Fruit fly (Drosophila melanogaster) whole organism, embryonic: ENCODE data around the gene CG33127.

Experiments used
- Bdp1 ChIP-seq: fragments of 200-800 bp; sonication (Bioruptor generic); optimal IDR thresholded peaks from 3 replicates; lab custom pipeline; 2016; ENCODE audit warnings: missing biosample characterization, missing genetic modification characterization
- Bgb ChIP-seq: fragments of 200-800 bp; sonication (Bioruptor generic); IDR thresholded peaks from 2 replicates; pipeline ENCODE4 v1.3.6; 2022; ENCODE audit warnings: missing biosample characterization, missing genetic modification characterization; ENCODE audit not compliant: partially characterized antibody
- BtbVII ChIP-seq: fragments of 200-800 bp; sonication (Bioruptor generic); optimal IDR thresholded peaks from 3 replicates; lab custom pipeline; 2017; ENCODE audit warnings: missing biosample characterization, mild to moderate bottlenecking, missing genetic modification characterization
- CG13287 ChIP-seq: fragments of 200-800 bp; sonication (Bioruptor generic); IDR thresholded peaks from 2 replicates; pipeline ENCODE4 v1.3.6; 2022; ENCODE audit warnings: missing biosample characterization, missing genetic modification characterization; ENCODE audit not compliant: partially characterized antibody
- CG13424 ChIP-seq: fragments of 200-800 bp; sonication (Bioruptor generic); optimal IDR thresholded peaks from 2 replicates; lab custom pipeline; 2019; ENCODE audit warnings: missing biosample characterization, mild to moderate bottlenecking, missing genetic modification characterization, moderate library complexity
- CG13775 ChIP-seq: fragments of 200-800 bp; sonication (Bioruptor generic); optimal IDR thresholded peaks from 3 replicates; lab custom pipeline; 2017; ENCODE audit warnings: missing biosample characterization, mild to moderate bottlenecking, missing genetic modification characterization
- CG13894 ChIP-seq: fragments of 200-800 bp; sonication (Bioruptor generic); optimal IDR thresholded peaks from 3 replicates; lab custom pipeline; 2018; ENCODE audit warnings: missing biosample characterization, mild to moderate bottlenecking, missing genetic modification characterization, moderate library complexity
- CG14710 ChIP-seq: fragments of 200-800 bp; sonication (Bioruptor generic); optimal IDR thresholded peaks from 3 replicates; lab custom pipeline; 2019; ENCODE audit warnings: missing biosample characterization, mild to moderate bottlenecking, missing genetic modification characterization, moderate library complexity
- CG17359 ChIP-seq: fragments of 200-800 bp; sonication (Bioruptor generic); optimal IDR thresholded peaks from 3 replicates; lab custom pipeline; 2018; ENCODE audit warnings: missing biosample characterization, mild to moderate bottlenecking, missing genetic modification characterization, moderate library complexity
- CG1832 ChIP-seq: fragments of 200-800 bp; sonication (Bioruptor generic); optimal IDR thresholded peaks from 2 replicates; lab custom pipeline; 2017; ENCODE audit warnings: missing biosample characterization, mild to moderate bottlenecking, missing genetic modification characterization, inconsistent platforms
- CG2678 ChIP-seq: fragments of 200-800 bp; sonication (Bioruptor generic); optimal IDR thresholded peaks from 3 replicates; lab custom pipeline; 2019; ENCODE audit warnings: missing biosample characterization, mild to moderate bottlenecking, missing genetic modification characterization, moderate library complexity
- CG31224 ChIP-seq: fragments of 200-800 bp; sonication (Bioruptor generic); IDR thresholded peaks from 2 replicates; pipeline ENCODE4 v1.3.6; 2022; ENCODE audit warnings: missing biosample characterization, missing genetic modification characterization
- CG31441 ChIP-seq: fragments of 200-800 bp; sonication (Bioruptor generic); IDR thresholded peaks from 2 replicates; pipeline ENCODE4 v1.3.6; 2022; ENCODE audit warnings: missing biosample characterization, missing genetic modification characterization
- CG4707 ChIP-seq: fragments of 200-800 bp; sonication (Bioruptor generic); optimal IDR thresholded peaks from 2 replicates; lab custom pipeline; 2018; ENCODE audit warnings: missing biosample characterization, mild to moderate bottlenecking, missing genetic modification characterization, moderate library complexity
- Chrac-16 ChIP-seq: fragments of 200-800 bp; sonication (Bioruptor generic); optimal IDR thresholded peaks from 3 replicates; lab custom pipeline; 2016; ENCODE audit warnings: missing biosample characterization, missing genetic modification characterization
- CrebB ChIP-seq: fragments of 200-800 bp; sonication (Bioruptor generic); optimal IDR thresholded peaks from 3 replicates; lab custom pipeline; 2018; ENCODE audit warnings: missing biosample characterization, mild to moderate bottlenecking, missing genetic modification characterization
- Deaf1 ChIP-seq: fragments of 200-800 bp; optimal IDR thresholded peaks from 3 replicates; lab custom pipeline; 2019; ENCODE audit warnings: missing biosample characterization, mild to moderate bottlenecking, missing genetic modification characterization, moderate library complexity
- E2f1 ChIP-seq: fragments of 200-800 bp; sonication (Bioruptor generic); IDR thresholded peaks from 2 replicates; pipeline ENCODE4 v1.3.6; 2022; ENCODE audit warnings: missing biosample characterization, missing genetic modification characterization
- Fer1 ChIP-seq: fragments of 200-800 bp; sonication (Bioruptor generic); optimal IDR thresholded peaks from 2 replicates; lab custom pipeline; 2017; ENCODE audit warnings: missing biosample characterization, mild to moderate bottlenecking, missing genetic modification characterization
- Gsc ChIP-seq: fragments of 200-800 bp; sonication (Bioruptor generic); IDR thresholded peaks from 2 replicates; pipeline ENCODE4 v1.3.6; 2022; ENCODE audit warnings: missing biosample characterization, missing genetic modification characterization
- Hr51 ChIP-seq, 2 experiments: fragments of 200-800 bp; sonication (Bioruptor generic); optimal IDR thresholded peaks; 2 replicates in 1 of 2; 3 replicates in 1 of 2; lab custom pipeline; 2016 to 2018; ENCODE audit warnings: missing biosample characterization in 2 of 2, missing genetic modification characterization in 2 of 2, mild to moderate bottlenecking in 1 of 2, moderate library complexity in 1 of 2
- MBD-R2 ChIP-seq: fragments of 200-800 bp; sonication (Bioruptor generic); IDR thresholded peaks from 2 replicates; pipeline ENCODE4 v1.3.6; 2022; ENCODE audit warnings: missing biosample characterization, missing genetic modification characterization
- Neu2 ChIP-seq: fragments of 200-800 bp; sonication (Bioruptor generic); optimal IDR thresholded peaks from 3 replicates; lab custom pipeline; 2016; ENCODE audit warnings: missing biosample characterization, missing genetic modification characterization, borderline replicate concordance
- Optix ChIP-seq: fragments of 200-800 bp; sonication (Bioruptor generic); IDR thresholded peaks from 3 replicates; pipeline ENCODE4 v1.3.6; 2022; ENCODE audit warnings: missing biosample characterization, missing genetic modification characterization
- Sin3A ChIP-seq: fragments of >200 bp; optimal IDR thresholded peaks from 2 replicates; lab custom pipeline; 2018
- Sry-δ ChIP-seq: fragments of 200-800 bp; sonication (Bioruptor generic); optimal IDR thresholded peaks from 2 replicates; lab custom pipeline; 2016; ENCODE audit warnings: missing biosample characterization, missing genetic modification characterization
- Vsx1 ChIP-seq: fragments of 200-800 bp; sonication (Bioruptor generic); optimal IDR thresholded peaks from 2 replicates; lab custom pipeline; 2017; ENCODE audit warnings: missing biosample characterization, mild to moderate bottlenecking, missing genetic modification characterization, missing genetic modification reagents
- ase ChIP-seq: fragments of 200-800 bp; sonication (Bioruptor generic); IDR thresholded peaks from 3 replicates; pipeline ENCODE4 v1.3.6; 2022; ENCODE audit warnings: missing biosample characterization, missing genetic modification characterization
- chn ChIP-seq: fragments of 200-800 bp; sonication (Bioruptor generic); optimal IDR thresholded peaks from 2 replicates; lab custom pipeline; 2016; ENCODE audit warnings: missing biosample characterization, missing genetic modification characterization
- crol ChIP-seq: fragments of 200-800 bp; sonication (Bioruptor generic); IDR thresholded peaks from 2 replicates; pipeline ENCODE4 v1.3.6; 2022; ENCODE audit warnings: missing biosample characterization, missing genetic modification characterization
- dm ChIP-seq: fragments of 200-800 bp; sonication (Bioruptor generic); optimal IDR thresholded peaks from 3 replicates; lab custom pipeline; 2016; ENCODE audit warnings: missing biosample characterization, missing genetic modification characterization
- dpn ChIP-seq, 2 experiments: fragments of 200-800 bp; sonication (Bioruptor generic); optimal IDR thresholded peaks; 3 replicates each; lab custom pipeline; 2016; ENCODE audit warnings: missing biosample characterization in 2 of 2, missing genetic modification characterization in 2 of 2
- ewg ChIP-seq: fragments of 200-800 bp; sonication (Bioruptor generic); optimal IDR thresholded peaks from 3 replicates; lab custom pipeline; 2017; ENCODE audit warnings: mild to moderate bottlenecking, missing biosample characterization, missing genetic modification reagents, missing genetic modification characterization
- gfzf ChIP-seq: fragments of 200-800 bp; sonication (Bioruptor generic); optimal IDR thresholded peaks from 2 replicates; lab custom pipeline; 2016; ENCODE audit warnings: missing biosample characterization, mild to moderate bottlenecking, missing genetic modification characterization, moderate library complexity
- grau ChIP-seq: fragments of 200-800 bp; optimal IDR thresholded peaks from 3 replicates; lab custom pipeline; 2019; ENCODE audit warnings: missing biosample characterization, mild to moderate bottlenecking, missing genetic modification characterization, moderate library complexity
- h ChIP-seq: fragments of >200 bp; optimal IDR thresholded peaks from 2 replicates; lab custom pipeline; 2017
- ham ChIP-seq: fragments of 200-800 bp; sonication (Bioruptor generic); IDR thresholded peaks from 2 replicates; pipeline ENCODE4 v1.3.6; 2022; ENCODE audit warnings: missing biosample characterization, missing genetic modification characterization
- lilli ChIP-seq: fragments of 200-800 bp; sonication (Bioruptor generic); optimal IDR thresholded peaks from 3 replicates; lab custom pipeline; 2016; ENCODE audit warnings: missing biosample characterization, missing genetic modification characterization
- nerfin-2 ChIP-seq: fragments of 200-800 bp; sonication (Bioruptor generic); IDR thresholded peaks from 2 replicates; pipeline ENCODE4 v1.3.6; 2022; ENCODE audit warnings: missing biosample characterization, missing genetic modification characterization; ENCODE audit not compliant: partially characterized antibody
- peb ChIP-seq: fragments of 200-800 bp; sonication (Bioruptor generic); IDR thresholded peaks from 2 replicates; pipeline ENCODE4 v1.3.6; 2022; ENCODE audit warnings: missing biosample characterization, missing genetic modification characterization
- prd ChIP-seq, 3 experiments: fragments of >200 bp in 2 of 3; fragments of 200-800 bp in 1 of 3; sonication (Bioruptor generic) in 1 of 3; optimal IDR thresholded peaks in 2 of 3; IDR thresholded peaks in 1 of 3; 2 replicates in 2 of 3; 3 replicates in 1 of 3; pipeline versions ENCODE4 v1.3.6 to Lab custom; 2017 to 2022; ENCODE audit warnings: missing biosample characterization in 1 of 3, missing genetic modification characterization in 1 of 3
- ssp ChIP-seq: fragments of 200-800 bp; sonication (Bioruptor generic); IDR thresholded peaks from 2 replicates; pipeline ENCODE4 v1.3.6; 2022; ENCODE audit warnings: missing biosample characterization, missing genetic modification characterization
- stwl ChIP-seq: fragments of 200-800 bp; sonication (Bioruptor generic); optimal IDR thresholded peaks from 3 replicates; lab custom pipeline; 2018; ENCODE audit warnings: missing biosample characterization, mild to moderate bottlenecking, missing genetic modification characterization, moderate library complexity
- trem ChIP-seq: fragments of 200-800 bp; optimal IDR thresholded peaks from 3 replicates; lab custom pipeline; 2019; ENCODE audit warnings: missing biosample characterization, mild to moderate bottlenecking, missing genetic modification characterization, moderate library complexity
- trh ChIP-seq: fragments of 200-800 bp; sonication (Bioruptor generic); optimal IDR thresholded peaks from 2 replicates; lab custom pipeline; 2016; ENCODE audit warnings: missing biosample characterization, missing genetic modification characterization
- unc-4 ChIP-seq: fragments of 200-800 bp; sonication (Bioruptor generic); IDR thresholded peaks from 2 replicates; pipeline ENCODE4 v1.3.6; 2022; ENCODE audit warnings: missing biosample characterization, missing genetic modification characterization; ENCODE audit not compliant: partially characterized antibody
- z ChIP-seq: fragments of 200-800 bp; sonication (Bioruptor generic); IDR thresholded peaks from 3 replicates; pipeline ENCODE4 v1.3.6; 2022; ENCODE audit warnings: missing biosample characterization, missing genetic modification characterization
- zen2 ChIP-seq: fragments of 200-800 bp; sonication (Bioruptor generic); IDR thresholded peaks from 3 replicates; pipeline ENCODE4 v1.3.6; 2022; ENCODE audit warnings: missing biosample characterization, missing genetic modification characterization; ENCODE audit not compliant: partially characterized antibody

CG33127 gene

dm6 chr2L:294452-295362 lies 27.2 kb upstream of the CG33127 start, which contains the start of the genes U2af38 and Stip1 (continued):
- TF ChIP-seq z (GFP tag; lab: Robert Waterston, UW) (no peak), ewg (no peak), grau (tag; lab: Kevin White, UChicago) (peak; percentile 14), stwl (tag; lab: Kevin White, UChicago) (peak; percentile 42), CrebB (tag; lab: Kevin White, UChicago) (no peak), CG17359 (tag; lab: Kevin White, UChicago) (no peak), CG31441 (peak; percentile 43; the same call in 1 of the 2 replicates), dm (GFP tag; lab: Kevin White, UChicago) (peak; percentile 8), Bdp1 (no peak), peb (GFP tag; lab: Robert Waterston, UW) (no peak), crol (GFP tag; lab: Robert Waterston, UW) (no peak), Sry-δ (GFP tag; lab: Kevin White, UChicago) (peak; percentile 40), Deaf1 (no peak), CG13894 (tag; lab: Kevin White, UChicago) (peak; percentile 63), Vsx1 (GFP tag; lab: Kevin White, UChicago) (no peak), CG13775 (GFP tag; lab: Kevin White, UChicago) (no peak), ssp (GFP tag; lab: Robert Waterston, UW) (0 out of 2 replicates have a peak, but pooled peaks have one; percentile 12), BtbVII (GFP tag; lab: Kevin White, UChicago) (no peak), ase (GFP tag; lab: Robert Waterston, UW) (no peak), Bgb (GFP tag; lab: Robert Waterston, UW) (peak; percentile 62), CG13424 (tag; lab: Kevin White, UChicago) (peak; percentile 15), h (no peak), gfzf (GFP tag; lab: Kevin White, UChicago) (peak; percentile 56), CG1832 (GFP tag; lab: Kevin White, UChicago) (no peak), nerfin-2 (GFP tag; lab: Robert Waterston, UW) (peak; percentile 43; the same call in 1 of the 2 replicates), CG4707 (GFP tag; lab: Kevin White, UChicago) (no peak), MBD-R2 (GFP tag; lab: Robert Waterston, UW) (peak; percentile 55), ham (no peak), zen2 (GFP tag; lab: Robert Waterston, UW) (no peak; the same call in 2 of the 3 replicates), chn (peak; percentile 21), Optix (GFP tag; lab: Robert Waterston, UW) (no peak), CG2678 (tag; lab: Kevin White, UChicago) (peak; percentile 41), trh (GFP tag; lab: Kevin White, UChicago) (no peak), Fer1 (GFP tag; lab: Kevin White, UChicago) (no peak), lilli (GFP tag; lab: Kevin White, UChicago) (peak; percentile 14), CG31224 (GFP tag; lab: Robert Waterston, UW) (no peak), E2f1 (GFP tag; lab: Robert Waterston, UW) (no peak), prd (optimal IDR thresholded peaks at IDR 0.05; lab: Kevin White, UChicago) (no peak), prd (GFP tag; IDR thresholded peaks at IDR 0.05; lab: Robert Waterston, UW) (no peak), Neu2 (GFP tag; lab: Kevin White, UChicago) (peak; percentile 54), unc-4 (GFP tag; lab: Robert Waterston, UW) (peak; percentile 76), Sin3A (peak; percentile 38), dpn (GFP tag; optimal IDR thresholded peaks at IDR 0.05; lab: Kevin White, UChicago) (peak in 1 of 2 experiments; percentile 2), CG13287 (peak; percentile 80), Chrac-16 (GFP tag; lab: Kevin White, UChicago) (peak; percentile 2), trem (tag; lab: Kevin White, UChicago) (peak; percentile 76), CG14710 (tag; lab: Kevin White, UChicago) (peak; percentile 87), Hr51 (GFP tag; optimal IDR thresholded peaks at IDR 0.05; lab: Kevin White, UChicago) (peak in 1 of 2 experiments; percentile 3), Gsc (no peak)
